Worm (Caenorhabditis elegans) whole organism, mixed stage, embryonic: ENCODE results near the gene K08F8.7.

ENCODE experiments used
- blmp-1 ChIP-seq: fragments of 150-350 bp; optimal IDR thresholded peaks from 2 replicates; lab custom pipeline; 2014; ENCODE audit warnings: missing biosample characterization, missing genetic modification characterization
- elt-3 ChIP-seq: fragments of 150-350 bp; optimal IDR thresholded peaks from 2 replicates; lab custom pipeline; 2014; ENCODE audit warnings: missing biosample characterization, missing genetic modification characterization
- lin-13 ChIP-seq: fragments of 150-350 bp; optimal IDR thresholded peaks from 2 replicates; lab custom pipeline; 2014; ENCODE audit warnings: missing biosample characterization, missing genetic modification characterization
- nhr-12 ChIP-seq: fragments of 150-350 bp; optimal IDR thresholded peaks from 2 replicates; lab custom pipeline; 2014; ENCODE audit warnings: missing biosample characterization, missing genetic modification characterization
- nhr-2 ChIP-seq: fragments of 150-350 bp; optimal IDR thresholded peaks from 2 replicates; lab custom pipeline; 2014; ENCODE audit warnings: missing biosample characterization, missing genetic modification characterization
- nhr-76 ChIP-seq: sonication (generic microtip); optimal IDR thresholded peaks from 2 replicates; lab custom pipeline; 2017; ENCODE audit warnings: missing biosample characterization, missing genetic modification characterization
- pha-4 ChIP-seq: fragments of 150-350 bp; optimal IDR thresholded peaks from 2 replicates; lab custom pipeline; 2018; ENCODE audit warnings: missing biosample characterization, missing genetic modification reagents, missing genetic modification characterization
- snpc-4 ChIP-seq: fragments of 150-350 bp; optimal IDR thresholded peaks from 2 replicates; lab custom pipeline; 2014; ENCODE audit warnings: missing biosample characterization, missing genetic modification characterization
- unc-39 ChIP-seq: fragments of 150-350 bp; optimal IDR thresholded peaks from 2 replicates; lab custom pipeline; 2014; ENCODE audit warnings: missing biosample characterization, missing genetic modification characterization
- ztf-11 ChIP-seq: fragments of 150-350 bp; optimal IDR thresholded peaks from 2 replicates; lab custom pipeline; 2014; ENCODE audit warnings: missing biosample characterization, missing genetic modification characterization

ce11 chrII:8787376-8787775, 32.2 kb upstream of the K08F8.7 start:
- TF ChIP-seq ztf-11 (peak; percentile 58), nhr-2 (tag; lab: Kevin White, UChicago) (peak; percentile 55), nhr-76 (no peak), nhr-12 (tag; lab: Kevin White, UChicago) (no peak), pha-4 (tag; lab: Kevin White, UChicago) (peak; percentile 97), unc-39 (tag; lab: Kevin White, UChicago) (no peak), blmp-1 (tag; lab: Kevin White, UChicago) (no peak), snpc-4 (tag; lab: Kevin White, UChicago) (no peak), lin-13 (tag; lab: Kevin White, UChicago) (peak; percentile 67), elt-3 (tag; lab: Kevin White, UChicago) (peak; percentile 21)
